Fruit fly (Drosophila melanogaster): ENCODE results near the gene rtp.

Gene rtp

dm6 chr3R:5266282-5266681, 29.2 kb upstream of the rtp start:
- TF ChIP-seq Sp1 (GFP tag; optimal IDR thresholded peaks at IDR 0.05) (no peak), Hr78 (GFP tag; optimal IDR thresholded peaks at IDR 0.05) (no peak), Jra (GFP tag; optimal IDR thresholded peaks at IDR 0.05) (no peak), woc (GFP tag; optimal IDR thresholded peaks at IDR 0.05) (no peak), dl (GFP tag; optimal IDR thresholded peaks at IDR 0.05; ENCODE audit: insufficient read depth in 1 of 2, partially characterized antibody in 2 of 2) (no peak), OdsH (GFP tag; optimal IDR thresholded peaks at IDR 0.05) (no peak), Rel (GFP tag; optimal IDR thresholded peaks at IDR 0.05) (no peak), Rel (tag; optimal IDR thresholded peaks at IDR 0.05) (peak; percentile 92)

- no peak for TF ChIP-seq Mio (GFP tag; optimal IDR thresholded peaks at IDR 0.05)
- TF ChIP-seq lola (GFP tag; optimal IDR thresholded peaks at IDR 0.05) = no peak
- peak; percentile 57 to 72 for TF ChIP-seq dl (GFP tag; optimal IDR thresholded peaks at IDR 0.05; ENCODE audit: insufficient read depth in 1 of 2, partially characterized antibody in 2 of 2)
- no peak for TF ChIP-seq psq (GFP tag; optimal IDR thresholded peaks at IDR 0.05)
- TF ChIP-seq OdsH (GFP tag; optimal IDR thresholded peaks at IDR 0.05) = peak; percentile 15
- no peak for TF ChIP-seq Hr78 (GFP tag; optimal IDR thresholded peaks at IDR 0.05)
- peak; percentile 64 for TF ChIP-seq br (GFP tag; optimal IDR thresholded peaks at IDR 0.05)
- peak; percentile 61 for TF ChIP-seq HLH106 (tag; optimal IDR thresholded peaks at IDR 0.05)
- TF ChIP-seq sv (GFP tag; optimal IDR thresholded peaks at IDR 0.05) = no peak
- TF ChIP-seq Dif (GFP tag; optimal IDR thresholded peaks at IDR 0.05; ENCODE audit: partially characterized antibody) = peak; percentile 83
- TF ChIP-seq jim (GFP tag; optimal IDR thresholded peaks at IDR 0.05) = no peak
- TF ChIP-seq Abd-B (GFP tag; optimal IDR thresholded peaks at IDR 0.05) = no peak
- no peak for TF ChIP-seq CG9705 (GFP tag; optimal IDR thresholded peaks at IDR 0.05)
- peak; percentile 33 for TF ChIP-seq Vsx2 (GFP tag; optimal IDR thresholded peaks at IDR 0.05; ENCODE audit: partially characterized antibody)
- peak; percentile 55 for TF ChIP-seq ey (GFP tag; optimal IDR thresholded peaks at IDR 0.05)
- TF ChIP-seq woc (GFP tag; optimal IDR thresholded peaks at IDR 0.05) = peak; percentile 90
- TF ChIP-seq tai (GFP tag; optimal IDR thresholded peaks at IDR 0.05) = no peak
- TF ChIP-seq usp (GFP tag; optimal IDR thresholded peaks at IDR 0.05) = no peak
- peak in 1 of 2 experiments; percentile 60 for TF ChIP-seq foxo (GFP tag; optimal IDR thresholded peaks at IDR 0.05)
- no peak for TF ChIP-seq Rel (GFP tag; optimal IDR thresholded peaks at IDR 0.05)
- TF ChIP-seq Rel (tag; optimal IDR thresholded peaks at IDR 0.05) = peak; percentile 51
- no peak for TF ChIP-seq CrebA (GFP tag; optimal IDR thresholded peaks at IDR 0.05; ENCODE audit: borderline replicate concordance)
- no peak for TF ChIP-seq N (GFP tag; optimal IDR thresholded peaks at IDR 0.05)
- TF ChIP-seq GATAd (GFP tag; optimal IDR thresholded peaks at IDR 0.05) = no peak
- TF ChIP-seq fru (GFP tag; optimal IDR thresholded peaks at IDR 0.05) = peak; percentile 53
- no peak for TF ChIP-seq brk (GFP tag; optimal IDR thresholded peaks at IDR 0.05)
- TF ChIP-seq Sp1 (GFP tag; optimal IDR thresholded peaks at IDR 0.05) = peak; percentile 55
- peak; percentile 7 for TF ChIP-seq Hnf4 (GFP tag; optimal IDR thresholded peaks at IDR 0.05)
- TF ChIP-seq Myc (optimal IDR thresholded peaks at IDR 0.05) = peak; percentile 97
- no peak for TF ChIP-seq pan (optimal IDR thresholded peaks at IDR 0.05)
- TF ChIP-seq CG32264 (GFP tag; optimal IDR thresholded peaks at IDR 0.05) = no peak
- no peak for TF ChIP-seq dsf (GFP tag; optimal IDR thresholded peaks at IDR 0.05; ENCODE audit: borderline replicate concordance)
- no peak for TF ChIP-seq rgr (GFP tag; optimal IDR thresholded peaks at IDR 0.05)
- TF ChIP-seq sage (GFP tag; optimal IDR thresholded peaks at IDR 0.05) = no peak
- peak; percentile 36 for TF ChIP-seq Jra (GFP tag; optimal IDR thresholded peaks at IDR 0.05)
- TF ChIP-seq Hr83 (GFP tag; optimal IDR thresholded peaks at IDR 0.05; ENCODE audit: poor library complexity, severe bottlenecking) = peak; percentile 27
- TF ChIP-seq Dfd (GFP tag; optimal IDR thresholded peaks at IDR 0.05) = no peak
- peak; percentile 30 for TF ChIP-seq dmrt93B (GFP tag; optimal IDR thresholded peaks at IDR 0.05)
- peak; percentile 44 for TF ChIP-seq h (GFP tag; optimal IDR thresholded peaks at IDR 0.05)
Observed at dm6 chr3R:5264251-5265098, 27.4 kb upstream of the rtp start.

Measured in whole organism, wandering third instar larva.